Worm (Caenorhabditis elegans): ENCODE measurements around the gene glb-3.

DNA sequence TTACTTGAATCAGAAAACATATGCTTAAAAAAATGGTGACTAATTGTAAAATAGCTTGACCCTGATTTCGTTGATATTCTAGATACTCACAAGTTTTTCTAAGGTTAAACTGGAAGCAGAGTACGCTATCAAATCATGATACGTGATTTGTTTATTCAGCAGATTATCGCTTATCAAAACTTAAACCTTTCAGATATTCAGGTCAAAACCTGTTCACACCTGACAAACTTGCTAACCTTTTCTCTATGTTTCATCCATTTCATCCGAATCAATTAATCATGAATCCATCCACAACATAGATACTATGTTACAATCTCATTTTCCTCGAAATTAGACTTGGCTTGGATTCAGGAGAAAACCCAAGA is 13.4 kb downstream of the glb-3 start:
- no peak for TF ChIP-seq W03F9.2 (tag; optimal IDR thresholded peaks at IDR 0.05)
- no peak for TF ChIP-seq him-1 (tag; optimal IDR thresholded peaks at IDR 0.05)
- TF ChIP-seq dao-5 (tag; optimal IDR thresholded peaks at IDR 0.05), result no peak
